Fruit fly (Drosophila melanogaster) whole organism, adult: Measurements from ENCODE around the gene mkg-p.

Experiments
- CG11617 ChIP-seq: fragments of 200-800 bp; sonication (Bioruptor generic); optimal IDR thresholded peaks from 2 replicates; lab custom pipeline; 2017; ENCODE audit warnings: mild to moderate bottlenecking, missing biosample characterization, missing genetic modification reagents, missing genetic modification characterization
- CG12768 ChIP-seq: fragments of 200-800 bp; sonication (Bioruptor generic); optimal IDR thresholded peaks from 2 replicates; lab custom pipeline; 2017; ENCODE audit warnings: missing biosample characterization, missing genetic modification characterization, mild to moderate bottlenecking, moderate library complexity, missing genetic modification reagents
- CG14711 ChIP-seq: fragments of 200-800 bp; sonication (Bioruptor generic); optimal IDR thresholded peaks from 2 replicates; lab custom pipeline; 2018; ENCODE audit warnings: missing biosample characterization, mild to moderate bottlenecking, missing genetic modification characterization, moderate library complexity
- CG1620 ChIP-seq: fragments of 200-800 bp; sonication (Bioruptor generic); optimal IDR thresholded peaks from 2 replicates; lab custom pipeline; 2016; ENCODE audit warnings: missing biosample characterization, missing genetic modification characterization
- CG33017 ChIP-seq: fragments of 200-800 bp; sonication (Bioruptor generic); optimal IDR thresholded peaks from 2 replicates; lab custom pipeline; 2018; ENCODE audit warnings: missing biosample characterization, mild to moderate bottlenecking, missing genetic modification characterization, moderate library complexity
- CG5204 ChIP-seq: fragments of 200-800 bp; sonication (Bioruptor generic); optimal IDR thresholded peaks from 2 replicates; lab custom pipeline; 2016; ENCODE audit warnings: missing biosample characterization, missing genetic modification characterization
- CG7045 ChIP-seq: fragments of 200-800 bp; sonication (Bioruptor generic); optimal IDR thresholded peaks from 2 replicates; lab custom pipeline; 2017; ENCODE audit warnings: missing biosample characterization, mild to moderate bottlenecking, missing genetic modification characterization
- CG7101 ChIP-seq: fragments of 200-800 bp; sonication (Bioruptor generic); optimal IDR thresholded peaks from 2 replicates; lab custom pipeline; 2018; ENCODE audit warnings: missing biosample characterization, mild to moderate bottlenecking, missing genetic modification characterization, moderate library complexity
- Clk ChIP-seq: fragments of 200-800 bp; sonication (Bioruptor generic); optimal IDR thresholded peaks from 2 replicates; lab custom pipeline; 2017; ENCODE audit warnings: missing biosample characterization, missing genetic modification characterization
- Crg-1 ChIP-seq: fragments of 200-800 bp; sonication (Bioruptor generic); optimal IDR thresholded peaks from 2 replicates; lab custom pipeline; 2016; ENCODE audit warnings: missing biosample characterization, missing genetic modification characterization
- Hr96 ChIP-seq: fragments of 200-800 bp; sonication (Bioruptor generic); optimal IDR thresholded peaks from 2 replicates; lab custom pipeline; 2016; ENCODE audit warnings: missing biosample characterization, missing genetic modification characterization
- Mnt ChIP-seq: fragments of 200-800 bp; sonication (Bioruptor generic); optimal IDR thresholded peaks from 2 replicates; lab custom pipeline; 2016; ENCODE audit warnings: missing biosample characterization, mild to moderate bottlenecking, missing genetic modification characterization
- bab1 ChIP-seq: fragments of 200-800 bp; sonication (Bioruptor generic); optimal IDR thresholded peaks from 3 replicates; lab custom pipeline; 2019; ENCODE audit warnings: missing biosample characterization, mild to moderate bottlenecking, missing genetic modification characterization, moderate library complexity
- cic ChIP-seq: fragments of 200-800 bp; sonication (Bioruptor generic); optimal IDR thresholded peaks from 2 replicates; lab custom pipeline; 2017; ENCODE audit warnings: missing biosample characterization, mild to moderate bottlenecking, missing genetic modification characterization, moderate library complexity
- cnc ChIP-seq, 2 experiments: fragments of >200 bp; optimal IDR thresholded peaks; 2 replicates each; lab custom pipeline; 2017
- kay ChIP-seq: fragments of 200-800 bp; sonication (Bioruptor generic); peaks from one replicate; lab custom pipeline; 2016; ENCODE audit warnings: missing biosample characterization, missing genetic modification characterization, borderline replicate concordance
- ovo ChIP-seq: fragments of 200-800 bp; sonication (Bioruptor generic); optimal IDR thresholded peaks from 2 replicates; lab custom pipeline; 2016; ENCODE audit warnings: missing biosample characterization, missing genetic modification characterization
- pad ChIP-seq: fragments of 200-800 bp; sonication (Bioruptor generic); optimal IDR thresholded peaks from 3 replicates; lab custom pipeline; 2017; ENCODE audit warnings: missing biosample characterization, missing genetic modification characterization, mild to moderate bottlenecking, moderate library complexity, missing genetic modification reagents
- tj ChIP-seq: fragments of 200-800 bp; sonication (Bioruptor generic); optimal IDR thresholded peaks from 3 replicates; lab custom pipeline; 2017; ENCODE audit warnings: missing biosample characterization, mild to moderate bottlenecking, missing genetic modification characterization, moderate library complexity
- toe ChIP-seq: fragments of 200-800 bp; sonication (Bioruptor generic); optimal IDR thresholded peaks from 2 replicates; lab custom pipeline; 2016; ENCODE audit warnings: missing biosample characterization, missing genetic modification characterization

mkg-p gene

DNA sequence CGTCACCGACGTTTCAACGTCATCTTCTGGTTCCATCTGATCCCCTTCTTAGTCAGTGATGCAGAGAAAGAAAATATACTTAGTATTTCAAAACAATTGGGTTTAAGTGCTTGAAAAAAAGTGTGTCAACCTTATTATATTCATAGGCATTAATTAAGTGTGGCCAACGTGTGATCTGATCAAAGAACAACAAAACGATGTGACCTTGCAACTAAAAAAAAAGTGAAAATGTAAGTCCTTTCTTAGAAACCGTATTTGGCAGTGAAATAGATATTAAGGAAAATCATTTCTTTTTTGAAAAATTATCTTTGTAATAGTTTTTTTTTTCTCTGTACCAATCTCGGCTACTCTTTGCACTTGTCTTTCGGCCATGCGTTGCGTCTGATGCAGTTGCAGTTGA is 20.0 kb downstream of the mkg-p start:
- TF ChIP-seq CG33017 (tag; lab: Kevin White, UChicago) = no peak
- TF ChIP-seq tj = no peak
- TF ChIP-seq bab1 (GFP tag; lab: Kevin White, UChicago) = no peak
- TF ChIP-seq toe (GFP tag; lab: Kevin White, UChicago) = no peak
- no peak for TF ChIP-seq CG14711 (tag; lab: Kevin White, UChicago)
- TF ChIP-seq kay (GFP tag; lab: Kevin White, UChicago) = no peak
- no peak for TF ChIP-seq cnc (optimal IDR thresholded peaks at IDR 0.05; lab: Kevin White, UChicago)

DNA sequence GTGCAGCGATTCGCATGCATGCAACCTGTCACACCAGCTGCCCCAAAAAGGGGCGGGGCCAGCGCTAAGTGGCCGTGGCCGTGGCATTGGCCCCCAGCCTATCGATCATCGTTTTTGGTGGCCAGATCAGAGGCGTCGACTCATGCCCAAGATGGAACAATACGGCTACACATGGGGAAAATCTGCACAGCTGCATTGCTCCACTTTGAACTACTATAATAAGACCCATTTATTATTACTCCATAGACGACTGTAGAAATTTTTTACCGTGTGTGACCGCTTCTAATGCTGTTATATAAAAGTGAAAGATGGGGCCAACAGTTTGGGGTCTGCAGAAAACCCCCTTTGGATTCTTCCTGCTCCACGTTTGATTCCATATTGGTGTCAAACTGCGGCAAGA is 21.1 kb downstream of the mkg-p start:
- no peak for TF ChIP-seq CG5204 (GFP tag; lab: Kevin White, UChicago)
- no peak for TF ChIP-seq CG14711 (tag; lab: Kevin White, UChicago)
- TF ChIP-seq CG1620 (GFP tag; lab: Kevin White, UChicago) = no peak
- no peak for TF ChIP-seq pad (GFP tag; lab: Kevin White, UChicago)
- TF ChIP-seq cic (GFP tag; lab: Kevin White, UChicago) = no peak
- TF ChIP-seq Mnt = no peak
- no peak for TF ChIP-seq Crg-1 (GFP tag; lab: Kevin White, UChicago)
- TF ChIP-seq CG7101 (tag; lab: Kevin White, UChicago) = no peak
- TF ChIP-seq kay (GFP tag; lab: Kevin White, UChicago) = no peak
- TF ChIP-seq Clk = no peak
- no peak for TF ChIP-seq CG33017 (tag; lab: Kevin White, UChicago)
- TF ChIP-seq bab1 (GFP tag; lab: Kevin White, UChicago) = no peak
- no peak for TF ChIP-seq cnc (optimal IDR thresholded peaks at IDR 0.05; lab: Kevin White, UChicago)
- no peak for TF ChIP-seq ovo (GFP tag; lab: Kevin White, UChicago)
- TF ChIP-seq CG7045 (GFP tag; lab: Kevin White, UChicago) = no peak
- no peak for TF ChIP-seq tj
- no peak for TF ChIP-seq CG12768 (GFP tag; lab: Kevin White, UChicago)
- no peak for TF ChIP-seq toe (GFP tag; lab: Kevin White, UChicago)

DNA sequence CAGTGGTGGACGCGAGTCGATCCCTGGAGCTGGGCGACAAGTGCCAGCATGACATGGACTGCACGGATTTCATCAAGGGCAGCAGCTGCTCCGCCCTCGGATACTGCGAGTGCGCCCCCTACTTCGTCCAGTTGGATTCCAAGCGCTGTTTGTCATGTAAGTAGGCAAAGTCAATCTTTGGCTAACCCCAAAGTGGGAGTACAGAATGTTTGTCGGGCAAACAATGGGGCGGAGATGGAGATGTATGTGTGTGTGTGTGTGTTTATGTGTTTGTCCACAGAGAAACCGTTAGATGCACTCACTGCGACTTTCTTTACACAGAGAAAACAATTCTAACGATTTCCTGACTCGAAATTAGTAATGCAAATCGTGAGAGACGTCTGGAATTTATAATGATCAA is 25.9 kb downstream of the mkg-p start:
- TF ChIP-seq CG7101 (tag; lab: Kevin White, UChicago) (no peak), Clk (no peak), CG7045 (GFP tag; lab: Kevin White, UChicago) (no peak), CG11617 (GFP tag; lab: Kevin White, UChicago) (no peak), bab1 (GFP tag; lab: Kevin White, UChicago) (no peak), ovo (GFP tag; lab: Kevin White, UChicago) (no peak), CG33017 (tag; lab: Kevin White, UChicago) (no peak)

DNA sequence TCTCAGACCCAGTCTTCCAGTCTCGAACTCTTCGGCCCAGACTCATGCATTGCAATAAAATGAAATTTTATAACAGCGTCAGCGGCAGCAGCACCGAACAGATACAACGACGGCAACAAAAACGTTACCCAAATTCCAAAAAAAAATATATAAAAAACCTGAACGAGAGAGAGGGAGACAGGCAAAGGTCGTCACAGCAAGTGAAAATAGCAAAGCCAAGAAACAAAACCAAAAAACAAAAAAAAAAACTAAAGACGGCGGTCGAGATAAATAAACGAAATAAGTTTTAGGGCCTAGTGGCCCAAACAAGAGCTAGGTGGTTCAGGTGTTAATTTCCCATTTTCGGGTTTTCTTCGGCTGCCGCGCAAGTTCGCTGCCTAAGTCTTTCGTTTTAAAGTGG is 31.0 kb downstream of the mkg-p start:
- TF ChIP-seq CG12768 (GFP tag; lab: Kevin White, UChicago) (no peak), CG7045 (GFP tag; lab: Kevin White, UChicago) (no peak), pad (GFP tag; lab: Kevin White, UChicago) (no peak), Hr96 (GFP tag; lab: Kevin White, UChicago) (no peak), Clk (no peak), bab1 (GFP tag; lab: Kevin White, UChicago) (no peak), CG1620 (GFP tag; lab: Kevin White, UChicago) (no peak), CG14711 (tag; lab: Kevin White, UChicago) (no peak), CG7101 (tag; lab: Kevin White, UChicago) (no peak), tj (no peak), cic (GFP tag; lab: Kevin White, UChicago) (no peak), CG5204 (GFP tag; lab: Kevin White, UChicago) (no peak), CG11617 (GFP tag; lab: Kevin White, UChicago) (no peak), Crg-1 (GFP tag; lab: Kevin White, UChicago) (no peak), ovo (GFP tag; lab: Kevin White, UChicago) (no peak), CG33017 (tag; lab: Kevin White, UChicago) (no peak), toe (GFP tag; lab: Kevin White, UChicago) (no peak), cnc (optimal IDR thresholded peaks at IDR 0.05; lab: Kevin White, UChicago) (no peak), Mnt (no peak), kay (GFP tag; lab: Kevin White, UChicago) (no peak)

DNA sequence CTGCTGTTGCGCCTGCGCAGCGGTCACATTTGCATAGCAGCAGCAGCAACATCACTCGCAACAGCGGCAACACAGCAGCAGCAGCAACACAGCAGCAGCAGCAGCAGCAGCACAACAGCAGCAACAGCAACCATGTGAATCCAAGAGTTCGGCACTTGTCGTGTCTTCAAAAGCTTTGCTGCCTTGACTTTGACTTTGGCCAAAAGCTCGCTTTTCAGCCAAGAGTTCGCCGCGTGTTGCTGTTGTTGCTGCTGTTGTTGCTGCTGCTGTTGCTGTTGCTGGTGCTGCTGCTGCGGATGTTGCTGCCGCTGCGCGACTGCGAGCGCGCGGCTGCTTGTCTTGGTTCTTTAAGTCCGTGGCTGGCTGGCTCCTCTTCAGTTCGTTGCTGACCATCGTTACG is 33.0 kb downstream of the mkg-p start, which contains the start of gene ImpE1:
TSS of gene ImpE1 (plus strand) at position 371 of the 400 bp plus-strand sequence.
- TF ChIP-seq CG7101 (tag; lab: Kevin White, UChicago) (no peak), CG5204 (GFP tag; lab: Kevin White, UChicago) (no peak), cnc (optimal IDR thresholded peaks at IDR 0.05; lab: Kevin White, UChicago) (no peak), Clk (no peak), bab1 (GFP tag; lab: Kevin White, UChicago) (no peak)

DNA sequence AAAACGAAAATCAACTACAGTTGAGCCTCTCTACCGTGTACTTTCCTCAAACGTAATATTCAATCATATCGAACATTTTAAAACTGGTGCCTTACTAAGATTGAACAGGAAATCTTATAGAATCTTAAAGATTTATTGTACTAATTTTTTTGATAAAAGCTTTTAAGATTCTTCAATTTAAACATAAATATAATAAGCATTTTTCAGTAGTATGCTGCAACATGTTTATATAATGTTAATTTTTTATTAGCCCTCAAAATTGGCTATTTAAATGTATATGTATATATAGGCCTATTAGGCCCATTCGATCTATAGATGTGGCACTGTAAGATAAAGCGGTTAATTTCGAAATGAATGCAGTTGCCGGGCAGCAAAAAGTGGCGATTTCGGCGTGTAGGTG is 33.5 kb downstream of the mkg-p start:
- TF ChIP-seq CG11617 (GFP tag; lab: Kevin White, UChicago) (no peak), CG12768 (GFP tag; lab: Kevin White, UChicago) (no peak), bab1 (GFP tag; lab: Kevin White, UChicago) (no peak), kay (GFP tag; lab: Kevin White, UChicago) (no peak), tj (no peak), pad (GFP tag; lab: Kevin White, UChicago) (no peak), CG7045 (GFP tag; lab: Kevin White, UChicago) (no peak), CG1620 (GFP tag; lab: Kevin White, UChicago) (no peak), cnc (optimal IDR thresholded peaks at IDR 0.05; lab: Kevin White, UChicago) (no peak), Crg-1 (GFP tag; lab: Kevin White, UChicago) (no peak), Clk (no peak), CG14711 (tag; lab: Kevin White, UChicago) (no peak)
